Fruit fly (Drosophila melanogaster) ovary, adult (tissue): ENCODE results near the gene Hsp110.

ENCODE experiments used
- CG17801 ChIP-seq: fragments of 200-800 bp; optimal IDR thresholded peaks from 2 replicates; lab custom pipeline; 2019; ENCODE audit warnings: missing biosample characterization, mild to moderate bottlenecking, missing genetic modification characterization, moderate library complexity; ENCODE audit not compliant: partially characterized antibody

Gene Hsp110

dm6 chr3L:14089010-14089409 is 52.2 kb downstream of the Hsp110 start:
- TF ChIP-seq CG17801 (GFP tag; lab: Kevin White, UChicago) = no peak

dm6 chr3L:14089516-14089915 is 52.7 kb downstream of the Hsp110 start:
- no peak for TF ChIP-seq CG17801 (GFP tag; lab: Kevin White, UChicago)
